Fruit fly (Drosophila melanogaster) whole organism, adult: ENCODE measurements around the gene 2mit.

Experiments used
- CG11617 ChIP-seq: fragments of 200-800 bp; sonication (Bioruptor generic); optimal IDR thresholded peaks from 2 replicates; lab custom pipeline; 2017; ENCODE audit warnings: mild to moderate bottlenecking, missing biosample characterization, missing genetic modification reagents, missing genetic modification characterization
- CG12768 ChIP-seq: fragments of 200-800 bp; sonication (Bioruptor generic); optimal IDR thresholded peaks from 2 replicates; lab custom pipeline; 2017; ENCODE audit warnings: missing biosample characterization, missing genetic modification characterization, mild to moderate bottlenecking, moderate library complexity, missing genetic modification reagents
- CG14711 ChIP-seq: fragments of 200-800 bp; sonication (Bioruptor generic); optimal IDR thresholded peaks from 2 replicates; lab custom pipeline; 2018; ENCODE audit warnings: missing biosample characterization, mild to moderate bottlenecking, missing genetic modification characterization, moderate library complexity
- CG1620 ChIP-seq: fragments of 200-800 bp; sonication (Bioruptor generic); optimal IDR thresholded peaks from 2 replicates; lab custom pipeline; 2016; ENCODE audit warnings: missing biosample characterization, missing genetic modification characterization
- CG33017 ChIP-seq: fragments of 200-800 bp; sonication (Bioruptor generic); optimal IDR thresholded peaks from 2 replicates; lab custom pipeline; 2018; ENCODE audit warnings: missing biosample characterization, mild to moderate bottlenecking, missing genetic modification characterization, moderate library complexity
- CG7101 ChIP-seq: fragments of 200-800 bp; sonication (Bioruptor generic); optimal IDR thresholded peaks from 2 replicates; lab custom pipeline; 2018; ENCODE audit warnings: missing biosample characterization, mild to moderate bottlenecking, missing genetic modification characterization, moderate library complexity
- Clk ChIP-seq: fragments of 200-800 bp; sonication (Bioruptor generic); optimal IDR thresholded peaks from 2 replicates; lab custom pipeline; 2017; ENCODE audit warnings: missing biosample characterization, missing genetic modification characterization
- Hr96 ChIP-seq: fragments of 200-800 bp; sonication (Bioruptor generic); optimal IDR thresholded peaks from 2 replicates; lab custom pipeline; 2016; ENCODE audit warnings: missing biosample characterization, missing genetic modification characterization
- bab1 ChIP-seq: fragments of 200-800 bp; sonication (Bioruptor generic); optimal IDR thresholded peaks from 3 replicates; lab custom pipeline; 2019; ENCODE audit warnings: missing biosample characterization, mild to moderate bottlenecking, missing genetic modification characterization, moderate library complexity
- cnc ChIP-seq, 2 experiments: fragments of >200 bp; optimal IDR thresholded peaks; 2 replicates each; lab custom pipeline; 2017
- pad ChIP-seq: fragments of 200-800 bp; sonication (Bioruptor generic); optimal IDR thresholded peaks from 3 replicates; lab custom pipeline; 2017; ENCODE audit warnings: missing biosample characterization, missing genetic modification characterization, mild to moderate bottlenecking, moderate library complexity, missing genetic modification reagents

DNA sequence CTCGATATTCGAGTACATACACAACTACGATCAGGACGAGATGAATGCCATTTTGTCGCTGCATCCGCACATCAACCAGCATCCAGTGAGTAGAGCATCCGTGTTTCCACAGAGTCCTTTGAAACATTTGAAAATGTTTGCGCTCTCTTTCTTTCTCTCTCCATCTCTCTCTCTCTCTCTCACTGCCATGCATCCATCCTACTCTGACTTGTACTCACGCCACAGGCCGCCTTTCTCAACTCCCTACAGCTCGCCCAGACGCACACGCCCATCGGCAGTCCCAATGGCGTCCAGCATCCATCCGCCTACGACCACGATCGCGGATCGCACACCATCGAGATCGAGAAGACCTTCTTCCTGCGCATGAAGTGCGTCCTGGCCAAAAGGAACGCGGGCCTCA lies 80.9 kb downstream of the 2mit start:
- TF ChIP-seq CG7101 (tag; lab: Kevin White, UChicago): no peak
- TF ChIP-seq CG33017 (tag; lab: Kevin White, UChicago): no peak
- TF ChIP-seq cnc (optimal IDR thresholded peaks at IDR 0.05; lab: Kevin White, UChicago): no peak
- TF ChIP-seq Clk (GFP tag; lab: Kevin White, UChicago): no peak
- TF ChIP-seq bab1 (GFP tag; lab: Kevin White, UChicago): no peak
- TF ChIP-seq pad (GFP tag; lab: Kevin White, UChicago): no peak
- no peak for TF ChIP-seq CG14711 (tag; lab: Kevin White, UChicago)
- no peak for TF ChIP-seq Hr96
- TF ChIP-seq CG11617 (GFP tag; lab: Kevin White, UChicago): no peak
- TF ChIP-seq CG1620 (GFP tag; lab: Kevin White, UChicago): no peak
- TF ChIP-seq CG12768: no peak
